Fruit fly (Drosophila melanogaster): Measurements from ENCODE around the gene AkhR.

The AkhR gene

DNA sequence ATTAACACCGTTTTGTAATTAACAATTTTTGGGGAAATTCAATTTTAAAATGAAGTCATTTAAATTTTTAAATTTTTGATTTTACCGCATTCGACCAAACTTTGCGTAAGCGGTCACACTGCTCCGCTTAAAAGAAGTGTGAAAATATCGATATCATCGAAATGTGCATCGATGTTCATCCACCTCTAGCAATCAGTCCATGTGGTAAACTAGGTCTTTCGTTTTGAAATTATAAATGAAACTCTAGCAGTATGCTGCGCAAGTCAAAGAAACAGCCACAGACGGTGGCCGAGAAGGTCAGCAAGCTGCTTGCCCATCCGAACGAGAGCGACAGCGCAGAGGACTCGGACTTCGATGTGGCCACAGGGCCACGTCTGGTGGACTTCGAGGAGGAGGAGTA is 1.5 kb upstream of the AkhR start, which contains the start of gene Aatf (continued):
- TF ChIP-seq Med (GFP tag) (peak; percentile 81), Hey (tag; optimal IDR thresholded peaks at IDR 0.05) (no peak), CG1603 (tag; optimal IDR thresholded peaks at IDR 0.05) (peak; percentile 64), CG2129 (GFP tag; IDR thresholded peaks at IDR 0.05; ENCODE audit: partially characterized antibody) (peak; percentile 85), dmrt11E (tag; optimal IDR thresholded peaks at IDR 0.05) (no peak), CG3995 (GFP tag; optimal IDR thresholded peaks at IDR 0.05) (no peak), CG12391 (tag; optimal IDR thresholded peaks at IDR 0.05) (no peak), bsh (GFP tag; optimal IDR thresholded peaks at IDR 0.05) (no peak), Antp (GFP tag; optimal IDR thresholded peaks at IDR 0.05) (peak; percentile 13), CG10462 (GFP tag; optimal IDR thresholded peaks at IDR 0.05) (no peak), btn (GFP tag; optimal IDR thresholded peaks at IDR 0.05) (no peak), repo (GFP tag; optimal IDR thresholded peaks at IDR 0.05) (no peak), chm (GFP tag; IDR thresholded peaks at IDR 0.05) (no peak), crp (GFP tag; optimal IDR thresholded peaks at IDR 0.05) (peak in 1 of 2 experiments; percentile 30), abd-A (tag; optimal IDR thresholded peaks at IDR 0.05) (no peak), Gug (GFP tag; IDR thresholded peaks at IDR 0.05) (no peak), salm (tag; optimal IDR thresholded peaks at IDR 0.05) (no peak), lilli (GFP tag; optimal IDR thresholded peaks at IDR 0.05) (peak; percentile 6), CG12155 (GFP tag; optimal IDR thresholded peaks at IDR 0.05) (peak; percentile 3), wek (GFP tag; optimal IDR thresholded peaks at IDR 0.05) (no peak), danr (GFP tag; IDR thresholded peaks at IDR 0.05) (no peak), B-H2 (GFP tag; optimal IDR thresholded peaks at IDR 0.05) (no peak), Asciz (GFP tag; optimal IDR thresholded peaks at IDR 0.05) (no peak), CG11398 (GFP tag; optimal IDR thresholded peaks at IDR 0.05) (no peak), exex (tag; optimal IDR thresholded peaks at IDR 0.05) (no peak), CG42726 (GFP tag; IDR thresholded peaks at IDR 0.05; ENCODE audit: partially characterized antibody) (peak; percentile 85), ash1 (GFP tag; optimal IDR thresholded peaks at IDR 0.05) (no peak), tna (GFP tag; IDR thresholded peaks at IDR 0.05; ENCODE audit: partially characterized antibody) (peak; percentile 72), Hr78 (GFP tag; optimal IDR thresholded peaks at IDR 0.05) (no peak), dmrt99B (tag; optimal IDR thresholded peaks at IDR 0.05) (no peak), CG6683 (GFP tag; optimal IDR thresholded peaks at IDR 0.05) (no peak), CG18011 (GFP tag; optimal IDR thresholded peaks at IDR 0.05) (no peak), Hmr (GFP tag; optimal IDR thresholded peaks at IDR 0.05) (no peak), CG16779 (GFP tag; IDR thresholded peaks at IDR 0.05) (no peak), Doc2 (GFP tag; IDR thresholded peaks at IDR 0.05) (no peak), bab2 (GFP tag; optimal IDR thresholded peaks at IDR 0.05) (no peak), CG1832 (GFP tag; optimal IDR thresholded peaks at IDR 0.05) (no peak), sqz (GFP tag; optimal IDR thresholded peaks at IDR 0.05) (no peak), otp (GFP tag; IDR thresholded peaks at IDR 0.05) (no peak), CG31224 (GFP tag; IDR thresholded peaks at IDR 0.05) (no peak), CG6765 (GFP tag; optimal IDR thresholded peaks at IDR 0.05) (no peak), CG1233 (GFP tag; optimal IDR thresholded peaks at IDR 0.05) (no peak), CG11085 (GFP tag; IDR thresholded peaks at IDR 0.05) (no peak), Mrtf (GFP tag; IDR thresholded peaks at IDR 0.05) (no peak), Stat92E (GFP tag; optimal IDR thresholded peaks at IDR 0.05) (peak in 1 of 3 experiments; percentile 15), Bdp1 (GFP tag; optimal IDR thresholded peaks at IDR 0.05) (no peak), lov (optimal IDR thresholded peaks at IDR 0.05) (no peak), lov (GFP tag; IDR thresholded peaks at IDR 0.05) (no peak), CG2712 (tag; optimal IDR thresholded peaks at IDR 0.05) (peak; percentile 14), CG10543 (GFP tag; optimal IDR thresholded peaks at IDR 0.05) (no peak)

All from whole organism, embryonic.